Worm (Caenorhabditis elegans) whole organism, L4 larva: ENCODE measurements around the gene T16G12.13.

ENCODE experiments used
- F10B5.3 ChIP-seq: sonication (generic microtip); optimal IDR thresholded peaks from 2 replicates; lab custom pipeline; 2016; ENCODE audit warnings: mild to moderate bottlenecking, missing genetic modification characterization, missing compliant biosample characterization
- F26F4.8 ChIP-seq: fragments of 200-800 bp; sonication (Bioruptor generic); conservative IDR thresholded peaks from 2 replicates; pipeline ENCODE4 v1.3.6; 2022; ENCODE audit warnings: missing genetic modification characterization, missing compliant biosample characterization
- F49E8.2 ChIP-seq: sonication (generic microtip); optimal IDR thresholded peaks from 2 replicates; lab custom pipeline; 2016; ENCODE audit warnings: missing compliant biosample characterization, mild to moderate bottlenecking, missing genetic modification characterization, borderline replicate concordance
- R02D3.7 ChIP-seq: fragments of 150-350 bp; sonication (generic microtip); optimal IDR thresholded peaks from 3 replicates; lab custom pipeline; 2014; ENCODE audit warnings: missing biosample characterization, missing genetic modification characterization
- T26A8.4 ChIP-seq: fragments of 200-800 bp; sonication (Bioruptor generic); IDR thresholded peaks from 2 replicates; pipeline ENCODE4 v1.3.6; 2022; ENCODE audit warnings: missing genetic modification characterization, missing compliant biosample characterization
- aha-1 ChIP-seq: fragments of 150-350 bp; peaks from one replicate; lab custom pipeline; 2014; ENCODE audit warnings: missing biosample characterization, missing genetic modification characterization
- ama-1 ChIP-seq: fragments of 150-350 bp; optimal IDR thresholded peaks from 2 replicates; lab custom pipeline; 2014; ENCODE audit warnings: inconsistent platforms, mixed read lengths
- attf-4 ChIP-seq: sonication (generic microtip); optimal IDR thresholded peaks from 3 replicates; lab custom pipeline; 2017; ENCODE audit warnings: missing biosample characterization, missing genetic modification characterization
- ceh-44 ChIP-seq: fragments of 200-800 bp; sonication (Bioruptor generic); IDR thresholded peaks from 2 replicates; pipeline ENCODE4 v1.3.6; 2022; ENCODE audit warnings: missing genetic modification reagents, missing genetic modification characterization, missing compliant biosample characterization
- ces-1 ChIP-seq: fragments of 150-350 bp; sonication (generic microtip); optimal IDR thresholded peaks from 4 replicates; lab custom pipeline; 2014; ENCODE audit warnings: missing biosample characterization, missing genetic modification reagents, missing genetic modification characterization
- daf-19 ChIP-seq: fragments of 200-800 bp; sonication (Bioruptor generic); conservative IDR thresholded peaks from 2 replicates; pipeline ENCODE4 v1.3.6; 2022; ENCODE audit warnings: missing genetic modification characterization, missing compliant biosample characterization
- dmd-8 ChIP-seq: fragments of 200-800 bp; sonication (Bioruptor generic); IDR thresholded peaks from 2 replicates; pipeline ENCODE4 v1.3.6; 2022; ENCODE audit warnings: missing genetic modification characterization, missing compliant biosample characterization
- dpl-1 ChIP-seq: fragments of 150-350 bp; optimal IDR thresholded peaks from 2 replicates; lab custom pipeline; 2014; ENCODE audit warnings: missing biosample characterization, missing genetic modification reagents, missing genetic modification characterization
- dve-1 ChIP-seq: sonication (generic microtip); optimal IDR thresholded peaks from 2 replicates; lab custom pipeline; 2017; ENCODE audit warnings: antibody characterized with exemption, mild to moderate bottlenecking, missing genetic modification characterization, missing compliant biosample characterization; ENCODE audit not compliant: insufficient read depth
- egl-27 ChIP-seq: sonication (generic microtip); optimal IDR thresholded peaks from 3 replicates; lab custom pipeline; 2017; ENCODE audit warnings: missing biosample characterization, missing genetic modification reagents, missing genetic modification characterization
- fkh-10 ChIP-seq: fragments of 150-350 bp; optimal IDR thresholded peaks from 2 replicates; lab custom pipeline; 2014; ENCODE audit warnings: missing biosample characterization, missing genetic modification reagents, missing genetic modification characterization
- gei-8 ChIP-seq: fragments of 200-800 bp; sonication (Bioruptor generic); optimal IDR thresholded peaks from 2 replicates; lab custom pipeline; 2018; ENCODE audit warnings: mild to moderate bottlenecking, missing genetic modification characterization, missing compliant biosample characterization
- hif-1 ChIP-seq, 2 experiments: sonication (generic microtip); optimal IDR thresholded peaks; 2 replicates each; lab custom pipeline; 2016 to 2017; ENCODE audit warnings: missing compliant biosample characterization in 2 of 2, missing genetic modification characterization in 2 of 2, missing genetic modification reagents in 2 of 2, missing genotype in 2 of 2, mild to moderate bottlenecking in 1 of 2
- hlh-11 ChIP-seq: fragments of 200-800 bp; sonication (Bioruptor generic); optimal IDR thresholded peaks from 2 replicates; lab custom pipeline; 2018; ENCODE audit warnings: mild to moderate bottlenecking, missing genetic modification characterization, missing compliant biosample characterization
- hlh-30 ChIP-seq: sonication (generic microtip); optimal IDR thresholded peaks from 2 replicates; lab custom pipeline; 2017; ENCODE audit warnings: antibody characterized with exemption, mild to moderate bottlenecking, missing genetic modification characterization, missing compliant biosample characterization; ENCODE audit not compliant: insufficient read depth
- hmg-1.1 ChIP-seq: fragments of 200-800 bp; sonication (Bioruptor generic); IDR thresholded peaks from 2 replicates; pipeline ENCODE4 v1.3.6; 2022; ENCODE audit warnings: missing genetic modification reagents, missing genetic modification characterization, missing compliant biosample characterization
- lim-7 ChIP-seq: fragments of 200-800 bp; sonication (Bioruptor generic); IDR thresholded peaks from 2 replicates; pipeline ENCODE4 v1.3.6; 2022; ENCODE audit warnings: missing genetic modification characterization, missing compliant biosample characterization
- lin-13 ChIP-seq: fragments of 150-350 bp; optimal IDR thresholded peaks from 2 replicates; lab custom pipeline; 2014; ENCODE audit warnings: missing biosample characterization, missing genetic modification reagents, missing genetic modification characterization
- lin-15B ChIP-seq: fragments of 150-350 bp; sonication (generic microtip); optimal IDR thresholded peaks from 3 replicates; lab custom pipeline; 2014; ENCODE audit warnings: missing biosample characterization, missing genetic modification characterization
- lin-38 ChIP-seq: fragments of 200-800 bp; sonication (Bioruptor generic); IDR thresholded peaks from 2 replicates; pipeline ENCODE4 v1.3.6; 2022; ENCODE audit warnings: missing genetic modification reagents, missing genetic modification characterization, missing compliant biosample characterization
- lsy-2 ChIP-seq, 2 experiments: fragments of 150-350 bp in 1 of 2; sonication (generic microtip) in 1 of 2; optimal IDR thresholded peaks; 2 replicates each; lab custom pipeline; 2014 to 2017; ENCODE audit warnings: missing biosample characterization in 2 of 2, missing genetic modification characterization in 2 of 2
- madf-9 ChIP-seq: fragments of 200-800 bp; sonication (Bioruptor generic); conservative IDR thresholded peaks from 2 replicates; pipeline ENCODE4 v1.3.6; 2022; ENCODE audit warnings: missing genetic modification reagents, missing genetic modification characterization, missing compliant biosample characterization
- mdl-1 ChIP-seq, 2 experiments: fragments of 150-350 bp in 1 of 2; sonication (generic microtip) in 1 of 2; optimal IDR thresholded peaks; 2 replicates each; lab custom pipeline; 2014 to 2017; ENCODE audit warnings: missing biosample characterization in 2 of 2, missing genetic modification characterization in 2 of 2
- mes-2 ChIP-seq: sonication (generic microtip); optimal IDR thresholded peaks from 2 replicates; lab custom pipeline; 2016; ENCODE audit warnings: missing genotype, mild to moderate bottlenecking, missing genetic modification characterization, missing compliant biosample characterization; ENCODE audit not compliant: poor library complexity, severe bottlenecking
- mxl-2 ChIP-seq: fragments of 200-800 bp; sonication (Bioruptor generic); conservative IDR thresholded peaks from 2 replicates; pipeline ENCODE4 v1.3.6; 2022; ENCODE audit warnings: missing genetic modification reagents, missing genetic modification characterization, missing compliant biosample characterization
- nhr-102 ChIP-seq: sonication (generic microtip); optimal IDR thresholded peaks from 2 replicates; lab custom pipeline; 2016; ENCODE audit warnings: mild to moderate bottlenecking, missing genetic modification characterization, moderate library complexity, missing compliant biosample characterization
- nhr-11 ChIP-seq: fragments of 150-350 bp; optimal IDR thresholded peaks from 2 replicates; lab custom pipeline; 2014; ENCODE audit warnings: missing biosample characterization, missing genetic modification characterization
- nhr-111 ChIP-seq: fragments of 200-800 bp; sonication (Bioruptor generic); optimal IDR thresholded peaks from 2 replicates; lab custom pipeline; 2018; ENCODE audit warnings: mild to moderate bottlenecking, missing genetic modification characterization, missing compliant biosample characterization
- nhr-28 ChIP-seq: fragments of 150-350 bp; optimal IDR thresholded peaks from 2 replicates; lab custom pipeline; 2014; ENCODE audit warnings: missing biosample characterization, missing genetic modification characterization
- nhr-48 ChIP-seq: sonication (generic microtip); optimal IDR thresholded peaks from 2 replicates; lab custom pipeline; 2016; ENCODE audit warnings: mild to moderate bottlenecking, missing genetic modification characterization, missing compliant biosample characterization
- nhr-6 ChIP-seq: fragments of 150-350 bp; optimal IDR thresholded peaks from 2 replicates; lab custom pipeline; 2014; ENCODE audit warnings: missing biosample characterization, missing genetic modification characterization
- pha-4 ChIP-seq, 2 experiments: fragments of 150-350 bp in 1 of 2; fragments of 200-800 bp in 1 of 2; sonication (Bioruptor generic) in 1 of 2; IDR thresholded peaks in 1 of 2; optimal IDR thresholded peaks in 1 of 2; 2 replicates each; pipeline versions ENCODE4 v1.3.6 to Lab custom; 2014 to 2022; ENCODE audit warnings: missing genetic modification characterization in 2 of 2, missing genetic modification reagents in 2 of 2, missing biosample characterization in 1 of 2, missing compliant biosample characterization in 1 of 2
- php-3 ChIP-seq: fragments of 200-800 bp; sonication (Bioruptor generic); IDR thresholded peaks from 2 replicates; pipeline ENCODE4 v1.3.6; 2022; ENCODE audit warnings: missing genetic modification reagents, missing genetic modification characterization, missing compliant biosample characterization
- rbr-2 ChIP-seq: sonication (generic microtip); optimal IDR thresholded peaks from 2 replicates; lab custom pipeline; 2016; ENCODE audit warnings: missing genotype, missing genetic modification characterization, missing compliant biosample characterization
- skn-1 ChIP-seq: fragments of 150-350 bp; optimal IDR thresholded peaks from 2 replicates; lab custom pipeline; 2014; ENCODE audit warnings: missing biosample characterization, missing genetic modification characterization
- spr-1 ChIP-seq: sonication (generic microtip); optimal IDR thresholded peaks from 2 replicates; lab custom pipeline; 2016; ENCODE audit warnings: mild to moderate bottlenecking, missing genetic modification characterization, missing compliant biosample characterization
- spr-3 ChIP-seq: fragments of 200-800 bp; sonication (Bioruptor generic); optimal IDR thresholded peaks from 2 replicates; lab custom pipeline; 2018; ENCODE audit warnings: mild to moderate bottlenecking, missing genetic modification characterization, missing compliant biosample characterization
- zip-11 ChIP-seq: fragments of 200-800 bp; sonication (Bioruptor generic); IDR thresholded peaks from 2 replicates; pipeline ENCODE4 v1.3.6; 2022; ENCODE audit warnings: missing genetic modification characterization, missing compliant biosample characterization
- ztf-11 ChIP-seq: fragments of 150-350 bp; optimal IDR thresholded peaks from 2 replicates; lab custom pipeline; 2014; ENCODE audit warnings: missing biosample characterization, missing genetic modification characterization

T16G12.13 gene

DNA sequence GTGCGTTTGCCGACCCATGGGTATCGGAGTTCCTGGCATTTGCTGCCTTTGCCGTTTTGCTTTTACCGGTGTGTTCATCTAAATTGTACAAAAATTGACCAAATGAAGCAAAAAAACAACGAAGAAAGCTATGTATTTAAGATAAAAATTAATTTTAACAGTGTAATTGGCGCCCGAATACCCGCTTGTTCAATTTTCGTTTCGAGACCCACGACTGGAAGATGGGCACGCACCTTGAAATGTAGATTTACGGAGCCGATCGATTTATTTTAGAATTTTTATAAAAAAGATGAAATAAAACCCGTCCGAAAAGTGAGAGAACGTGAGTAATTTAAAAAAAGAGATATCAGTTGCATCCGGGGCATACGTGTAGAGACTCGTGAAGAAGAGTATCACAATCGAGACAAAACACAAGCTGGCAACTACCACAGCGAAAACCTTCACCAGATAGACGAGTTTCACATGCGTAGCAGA lies 27.9 kb downstream of the T16G12.13 start, which contains the start of gene hal-2:
Gene hal-2, minus strand, starts transcription at position 424 of the 474 bp plus-strand sequence.
- TF ChIP-seq F49E8.2 = no peak
- TF ChIP-seq F10B5.3 (tag; lab: Kevin White, UChicago) = no peak
- no peak for TF ChIP-seq hlh-11 (tag; lab: Kevin White, UChicago)
- TF ChIP-seq skn-1 (tag; lab: Kevin White, UChicago) = no peak
- TF ChIP-seq php-3 (GFP tag; lab: Robert Waterston, UW) = no peak
- no peak for TF ChIP-seq madf-9
- no peak for TF ChIP-seq lin-13 (GFP tag; lab: Kevin White, UChicago)
- no peak for TF ChIP-seq nhr-28 (tag; lab: Kevin White, UChicago)
- TF ChIP-seq zip-11 (GFP tag; lab: Robert Waterston, UW) = no peak
- TF ChIP-seq daf-19 (GFP tag; lab: Robert Waterston, UW) = no peak
- TF ChIP-seq nhr-48 = no peak
- TF ChIP-seq R02D3.7 (tag; lab: Kevin White, UChicago) = no peak
- no peak for TF ChIP-seq mxl-2 (GFP tag; lab: Robert Waterston, UW)
- TF ChIP-seq dve-1 (tag; lab: Kevin White, UChicago) = no peak
- TF ChIP-seq F26F4.8 = no peak
- TF ChIP-seq nhr-111 (GFP tag; lab: Kevin White, UChicago) = no peak
- TF ChIP-seq ceh-44 (GFP tag; lab: Robert Waterston, UW) = no peak

DNA sequence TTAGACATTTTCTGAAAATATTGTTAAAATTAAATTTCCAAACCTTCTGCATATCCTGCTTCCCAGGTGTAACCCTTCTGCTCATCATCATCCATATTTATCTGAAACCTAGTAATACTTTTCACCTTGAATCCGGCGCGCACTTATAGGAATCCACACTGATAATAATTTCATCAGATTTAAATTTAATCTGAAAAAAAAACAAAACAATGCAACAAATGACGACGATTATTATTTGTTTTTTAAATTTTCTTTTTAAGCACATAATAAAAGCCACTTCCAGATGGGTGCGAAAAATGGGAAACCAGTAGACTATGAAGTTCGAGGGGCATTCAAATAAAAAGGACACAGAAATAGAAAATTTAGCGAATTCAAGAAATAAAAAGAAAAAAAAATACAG lies 30.0 kb downstream of the T16G12.13 start, which contains the start of gene gtf-2H2C:
Gene gtf-2H2C, minus strand, starts transcription at position 101 of the 400 bp plus-strand sequence.
- TF ChIP-seq T26A8.4 (GFP tag; lab: Robert Waterston, UW) = no peak
- peak; percentile 7; the same call in 1 of the 2 replicates for TF ChIP-seq pha-4 (GFP tag; IDR thresholded peaks at IDR 0.05; lab: Robert Waterston, UW)
- TF ChIP-seq pha-4 (tag; optimal IDR thresholded peaks at IDR 0.05; lab: Kevin White, UChicago) = no peak

DNA sequence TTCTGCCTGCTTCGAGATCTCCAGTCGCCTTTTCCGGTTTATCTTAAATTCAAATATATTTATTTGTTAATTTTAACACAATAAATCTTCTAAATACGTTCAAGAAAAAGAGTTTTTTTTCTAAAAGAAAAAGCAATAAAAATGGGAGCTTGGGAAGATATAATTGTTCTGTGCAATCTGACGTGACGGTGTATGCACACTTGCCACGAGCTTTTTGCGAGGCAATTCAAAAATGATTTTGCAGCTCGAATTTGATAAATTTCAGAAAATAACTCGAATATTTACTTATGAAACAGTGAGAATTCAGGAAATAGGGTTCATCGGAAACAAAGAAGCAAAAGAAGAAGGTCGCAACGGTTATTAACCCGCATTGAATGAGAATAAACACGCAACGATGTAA lies 32.4 kb downstream of the T16G12.13 start:
- TF ChIP-seq mes-2 (tag; lab: Kevin White, UChicago) (peak; percentile 58), lim-7 (GFP tag; lab: Robert Waterston, UW) (no peak), spr-3 (GFP tag; lab: Kevin White, UChicago) (no peak), lsy-2 (tag; optimal IDR thresholded peaks at IDR 0.05; lab: Kevin White, UChicago) (peak in 1 of 2 experiments; percentile 47), hlh-30 (peak; percentile 11), dpl-1 (GFP tag; lab: Kevin White, UChicago) (peak; percentile 69), lin-38 (GFP tag; lab: Robert Waterston, UW) (0 out of 2 replicates have a peak, but pooled peaks have one; percentile 21)

DNA sequence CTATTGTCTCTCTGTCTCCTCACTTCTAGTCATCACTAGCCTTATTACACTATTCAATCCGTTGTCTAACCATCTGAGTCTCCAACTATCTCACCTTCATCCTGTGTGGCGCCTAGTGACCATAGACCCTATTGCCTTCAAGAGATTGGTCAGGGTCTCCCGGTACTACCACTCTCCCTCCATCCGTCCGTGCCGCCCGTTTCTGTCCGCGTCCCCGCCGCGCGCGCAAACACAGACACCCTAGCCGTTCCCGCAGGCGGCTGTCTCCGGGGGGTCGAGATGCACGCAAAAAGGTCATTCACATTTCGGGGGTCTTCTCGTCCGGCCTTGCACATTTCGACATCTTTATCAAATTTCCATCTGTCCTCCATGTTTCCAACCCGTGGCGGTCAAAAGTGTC lies 33.9 kb downstream of the T16G12.13 start:
- TF ChIP-seq aha-1 (tag; lab: Kevin White, UChicago) (no peak), nhr-6 (tag; lab: Kevin White, UChicago) (no peak), mxl-2 (GFP tag; lab: Robert Waterston, UW) (no peak), mdl-1 (tag; optimal IDR thresholded peaks at IDR 0.05; lab: Kevin White, UChicago) (peak in 1 of 2 experiments; percentile 25), ces-1 (GFP tag; lab: Kevin White, UChicago) (no peak), nhr-102 (tag; lab: Kevin White, UChicago) (no peak), nhr-11 (no peak), hmg-1.1 (GFP tag; lab: Robert Waterston, UW) (no peak), ztf-11 (tag; lab: Kevin White, UChicago) (no peak), T26A8.4 (GFP tag; lab: Robert Waterston, UW) (peak; percentile 35; the same call in 1 of the 2 replicates), rbr-2 (tag; lab: Kevin White, UChicago) (peak; percentile 43), gei-8 (GFP tag; lab: Kevin White, UChicago) (no peak), lin-15B (tag; lab: Kevin White, UChicago) (no peak), dmd-8 (no peak), spr-1 (tag; lab: Kevin White, UChicago) (no peak), fkh-10 (GFP tag; lab: Kevin White, UChicago) (no peak), nhr-111 (GFP tag; lab: Kevin White, UChicago) (no peak), egl-27 (no peak), hif-1 (tag; optimal IDR thresholded peaks at IDR 0.05; lab: Kevin White, UChicago) (peak in 1 of 2 experiments; percentile 9), mes-2 (tag; lab: Kevin White, UChicago) (peak; percentile 36), nhr-48 (peak; percentile 38), madf-9 (peak; percentile 83), ama-1 (lab: Kevin White, UChicago) (no peak), R02D3.7 (tag; lab: Kevin White, UChicago) (no peak), attf-4 (tag; lab: Kevin White, UChicago) (no peak), F26F4.8 (no peak; the same call in 1 of the 2 replicates)
